Fruit fly (Drosophila melanogaster) Kc167 (cell line): Measurements from ENCODE around the gene Iyd.

ENCODE experiments used
- Myc ChIP-seq: fragments of >200 bp; optimal IDR thresholded peaks from 2 replicates; lab custom pipeline; 2017; ENCODE audit warnings: missing external identifiers
- h ChIP-seq: fragments of >200 bp; optimal IDR thresholded peaks from 3 replicates; lab custom pipeline; 2018; ENCODE audit warnings: missing external identifiers
- insv ChIP-seq: fragments of >200 bp; optimal IDR thresholded peaks from 3 replicates; lab custom pipeline; 2018; ENCODE audit warnings: missing external identifiers
- psq ChIP-seq: fragments of >200 bp; optimal IDR thresholded peaks from 2 replicates; lab custom pipeline; 2017; ENCODE audit warnings: missing external identifiers
- ttk ChIP-seq: sonication (Bioruptor generic); optimal IDR thresholded peaks from 2 replicates; lab custom pipeline; 2017; ENCODE audit warnings: missing external identifiers

dm6 chr3L:11097982-11098663 is 2.1 kb upstream of the Iyd start, which contains the start of the genes Irbp18 and APP-BP1:
- TF ChIP-seq h (no peak), psq (lab: Kevin White, UChicago) (no peak), ttk (lab: Kevin White, UChicago) (no peak), insv (lab: Kevin White, UChicago) (no peak), Myc (lab: Kevin White, UChicago) (no peak)
